Fruit fly (Drosophila melanogaster) whole organism, embryonic: ENCODE results near the gene CG6330.

Experiments
- B-H1 ChIP-seq: fragments of 200-800 bp; sonication (Bioruptor generic); IDR thresholded peaks from 3 replicates; pipeline ENCODE4 v1.3.6; 2022; ENCODE audit warnings: missing biosample characterization, missing genetic modification characterization
- CG10543 ChIP-seq: fragments of 200-800 bp; sonication (Bioruptor generic); optimal IDR thresholded peaks from 3 replicates; lab custom pipeline; 2017; ENCODE audit warnings: missing biosample characterization, mild to moderate bottlenecking, missing genetic modification characterization, moderate library complexity
- CG10979 ChIP-seq: fragments of 200-800 bp; sonication (Bioruptor generic); optimal IDR thresholded peaks from 2 replicates; lab custom pipeline; 2018; ENCODE audit warnings: missing biosample characterization, mild to moderate bottlenecking, missing genetic modification characterization, moderate library complexity
- CG11504 ChIP-seq: fragments of 200-800 bp; sonication (Bioruptor generic); optimal IDR thresholded peaks from 3 replicates; lab custom pipeline; 2019; ENCODE audit warnings: missing biosample characterization, mild to moderate bottlenecking, missing genetic modification characterization, moderate library complexity
- CG12769 ChIP-seq: fragments of 200-800 bp; sonication (Bioruptor generic); optimal IDR thresholded peaks from 2 replicates; lab custom pipeline; 2019; ENCODE audit warnings: missing biosample characterization, mild to moderate bottlenecking, missing genetic modification characterization, moderate library complexity
- CG13424 ChIP-seq: fragments of 200-800 bp; sonication (Bioruptor generic); optimal IDR thresholded peaks from 2 replicates; lab custom pipeline; 2019; ENCODE audit warnings: missing biosample characterization, mild to moderate bottlenecking, missing genetic modification characterization, moderate library complexity
- CG15269 ChIP-seq: fragments of 200-800 bp; sonication (Bioruptor generic); optimal IDR thresholded peaks from 2 replicates; lab custom pipeline; 2018; ENCODE audit warnings: missing biosample characterization, mild to moderate bottlenecking, missing genetic modification characterization, moderate library complexity
- CG15514 ChIP-seq: fragments of 200-800 bp; sonication (Bioruptor generic); optimal IDR thresholded peaks from 3 replicates; lab custom pipeline; 2017; ENCODE audit warnings: missing biosample characterization, missing genetic modification characterization, mild to moderate bottlenecking, moderate library complexity, missing genetic modification reagents
- CG17385 ChIP-seq: fragments of 200-800 bp; sonication (Bioruptor generic); optimal IDR thresholded peaks from 3 replicates; lab custom pipeline; 2018; ENCODE audit warnings: missing biosample characterization, mild to moderate bottlenecking, missing genetic modification characterization
- CG18599 ChIP-seq: fragments of 200-800 bp; sonication (Bioruptor generic); optimal IDR thresholded peaks from 3 replicates; lab custom pipeline; 2017; ENCODE audit warnings: missing biosample characterization, missing genetic modification characterization, mild to moderate bottlenecking, moderate library complexity, missing genetic modification reagents
- CG30403 ChIP-seq: fragments of 200-800 bp; sonication (Bioruptor generic); optimal IDR thresholded peaks from 3 replicates; lab custom pipeline; 2016; ENCODE audit warnings: missing biosample characterization, missing genetic modification characterization
- CG3281 ChIP-seq: fragments of 200-800 bp; sonication (Bioruptor generic); optimal IDR thresholded peaks from 3 replicates; lab custom pipeline; 2017; ENCODE audit warnings: missing biosample characterization, mild to moderate bottlenecking, missing genetic modification characterization
- CG34376 ChIP-seq: fragments of 200-800 bp; sonication (Bioruptor generic); optimal IDR thresholded peaks from 2 replicates; lab custom pipeline; 2018; ENCODE audit warnings: missing biosample characterization, mild to moderate bottlenecking, missing genetic modification characterization
- CG5180 ChIP-seq: fragments of 200-800 bp; sonication (Bioruptor generic); optimal IDR thresholded peaks from 3 replicates; lab custom pipeline; 2017; ENCODE audit warnings: missing biosample characterization, missing genetic modification characterization, mild to moderate bottlenecking, moderate library complexity, missing genetic modification reagents
- CG6272 ChIP-seq: fragments of 200-800 bp; sonication (Bioruptor generic); IDR thresholded peaks from 2 replicates; pipeline ENCODE4 v1.3.6; 2022; ENCODE audit warnings: missing biosample characterization, missing genetic modification characterization
- CG6689 ChIP-seq: fragments of 200-800 bp; sonication (Bioruptor generic); IDR thresholded peaks from 2 replicates; pipeline ENCODE4 v1.3.6; 2022; ENCODE audit warnings: missing biosample characterization, missing genetic modification characterization
- CG7271 ChIP-seq: fragments of 200-800 bp; sonication (Bioruptor generic); optimal IDR thresholded peaks from 2 replicates; lab custom pipeline; 2018; ENCODE audit warnings: missing biosample characterization, mild to moderate bottlenecking, missing genetic modification characterization, moderate library complexity
- CTCF ChIP-seq: fragments of 200-800 bp; sonication (Bioruptor generic); optimal IDR thresholded peaks from 2 replicates; lab custom pipeline; 2017; ENCODE audit warnings: missing biosample characterization, mild to moderate bottlenecking, missing genetic modification characterization, moderate library complexity
- Camta ChIP-seq: fragments of 200-800 bp; sonication (Bioruptor generic); optimal IDR thresholded peaks from 2 replicates; lab custom pipeline; 2016; ENCODE audit warnings: missing biosample characterization, missing genetic modification characterization
- CoRest ChIP-seq: fragments of 200-800 bp; sonication (Bioruptor generic); optimal IDR thresholded peaks from 3 replicates; lab custom pipeline; 2018; ENCODE audit warnings: missing biosample characterization, mild to moderate bottlenecking, missing genetic modification characterization, moderate library complexity
- D19A ChIP-seq: fragments of 200-800 bp; optimal IDR thresholded peaks from 3 replicates; lab custom pipeline; 2019; ENCODE audit warnings: missing biosample characterization, mild to moderate bottlenecking, missing genetic modification characterization, moderate library complexity
- Deaf1 ChIP-seq: fragments of 200-800 bp; optimal IDR thresholded peaks from 3 replicates; lab custom pipeline; 2019; ENCODE audit warnings: missing biosample characterization, mild to moderate bottlenecking, missing genetic modification characterization, moderate library complexity
- Dek ChIP-seq: fragments of 200-800 bp; sonication (Bioruptor generic); optimal IDR thresholded peaks from 3 replicates; lab custom pipeline; 2019; ENCODE audit warnings: missing biosample characterization, mild to moderate bottlenecking, missing genetic modification characterization, moderate library complexity
- Dfd ChIP-seq, 2 experiments: fragments of >200 bp; optimal IDR thresholded peaks; 2 replicates each; lab custom pipeline; 2017; ENCODE audit warnings: missing biosample characterization in 2 of 2, missing genetic modification characterization in 2 of 2
- Drgx ChIP-seq: fragments of 200-800 bp; sonication (Bioruptor generic); IDR thresholded peaks from 2 replicates; pipeline ENCODE4 v1.3.6; 2022; ENCODE audit warnings: missing biosample characterization, missing genetic modification characterization
- Ets65A ChIP-seq: fragments of 200-800 bp; sonication (Bioruptor generic); peaks from one replicate; lab custom pipeline; 2016; ENCODE audit warnings: missing biosample characterization, missing genetic modification characterization
- GATAe ChIP-seq: fragments of 200-800 bp; sonication (Bioruptor generic); conservative IDR thresholded peaks from 2 replicates; pipeline ENCODE4 v1.3.6; 2022; ENCODE audit warnings: missing biosample characterization, missing genetic modification characterization
- HmgZ ChIP-seq: fragments of 200-800 bp; sonication (Bioruptor generic); optimal IDR thresholded peaks from 2 replicates; lab custom pipeline; 2018; ENCODE audit warnings: missing biosample characterization, mild to moderate bottlenecking, missing genetic modification characterization
- Oli ChIP-seq: fragments of 200-800 bp; sonication (Bioruptor generic); optimal IDR thresholded peaks from 2 replicates; lab custom pipeline; 2018; ENCODE audit warnings: missing biosample characterization, mild to moderate bottlenecking, missing genetic modification characterization, moderate library complexity
- Pdp1 ChIP-seq, 2 experiments: fragments of 200-800 bp; sonication (Bioruptor generic); optimal IDR thresholded peaks; 3 replicates each; lab custom pipeline; 2016; ENCODE audit warnings: missing biosample characterization in 2 of 2, missing genetic modification characterization in 2 of 2, mild to moderate bottlenecking in 1 of 2, moderate library complexity in 1 of 2
- Sox102F ChIP-seq: fragments of 200-800 bp; sonication (Bioruptor generic); optimal IDR thresholded peaks from 2 replicates; lab custom pipeline; 2018; ENCODE audit warnings: missing biosample characterization, mild to moderate bottlenecking, missing genetic modification characterization, moderate library complexity
- az2 ChIP-seq: fragments of 200-800 bp; sonication (Bioruptor generic); optimal IDR thresholded peaks from 3 replicates; lab custom pipeline; 2016; ENCODE audit warnings: missing biosample characterization, missing genetic modification characterization
- bcd ChIP-seq: fragments of 200-800 bp; sonication (Bioruptor generic); optimal IDR thresholded peaks from 2 replicates; lab custom pipeline; 2017; ENCODE audit warnings: missing biosample characterization, mild to moderate bottlenecking, missing genetic modification characterization
- chinmo ChIP-seq: fragments of 200-800 bp; sonication (Bioruptor generic); IDR thresholded peaks from 4 replicates; pipeline ENCODE4 v1.3.6; 2022; ENCODE audit warnings: missing biosample characterization, missing genetic modification characterization; ENCODE audit not compliant: partially characterized antibody
- dimm ChIP-seq: fragments of 200-800 bp; sonication (Bioruptor generic); IDR thresholded peaks from 2 replicates; pipeline ENCODE4 v1.3.6; 2022; ENCODE audit warnings: missing biosample characterization, missing genetic modification characterization
- dmrt99B ChIP-seq: fragments of 200-800 bp; sonication (Bioruptor generic); optimal IDR thresholded peaks from 2 replicates; lab custom pipeline; 2018; ENCODE audit warnings: missing biosample characterization, mild to moderate bottlenecking, missing genetic modification characterization, moderate library complexity
- exex ChIP-seq: fragments of 200-800 bp; sonication (Bioruptor generic); optimal IDR thresholded peaks from 4 replicates; lab custom pipeline; 2018; ENCODE audit warnings: missing biosample characterization, mild to moderate bottlenecking, missing genetic modification characterization, moderate library complexity
- gem ChIP-seq: fragments of 200-800 bp; sonication (Bioruptor generic); optimal IDR thresholded peaks from 2 replicates; lab custom pipeline; 2019; ENCODE audit warnings: missing biosample characterization, mild to moderate bottlenecking, missing genetic modification characterization, moderate library complexity
- gfzf ChIP-seq: fragments of 200-800 bp; sonication (Bioruptor generic); optimal IDR thresholded peaks from 2 replicates; lab custom pipeline; 2016; ENCODE audit warnings: missing biosample characterization, mild to moderate bottlenecking, missing genetic modification characterization, moderate library complexity
- gro ChIP-seq: fragments of 200-800 bp; sonication (Bioruptor generic); optimal IDR thresholded peaks from 2 replicates; lab custom pipeline; 2016; ENCODE audit warnings: missing biosample characterization, missing genetic modification characterization
- lbe ChIP-seq: fragments of 200-800 bp; sonication (Bioruptor generic); optimal IDR thresholded peaks from 2 replicates; lab custom pipeline; 2016; ENCODE audit warnings: missing biosample characterization, mild to moderate bottlenecking, missing genetic modification characterization
- nmo ChIP-seq: fragments of 200-800 bp; sonication (Bioruptor generic); optimal IDR thresholded peaks from 2 replicates; lab custom pipeline; 2018; ENCODE audit warnings: missing biosample characterization, mild to moderate bottlenecking, missing genetic modification characterization, moderate library complexity
- otp ChIP-seq: fragments of 200-800 bp; sonication (Bioruptor generic); IDR thresholded peaks from 3 replicates; pipeline ENCODE4, ENCODE4 v1.3.6; 2022; ENCODE audit warnings: missing biosample characterization, missing genetic modification characterization
- prd ChIP-seq, 3 experiments: fragments of >200 bp in 2 of 3; fragments of 200-800 bp in 1 of 3; sonication (Bioruptor generic) in 1 of 3; optimal IDR thresholded peaks in 2 of 3; IDR thresholded peaks in 1 of 3; 2 replicates in 2 of 3; 3 replicates in 1 of 3; pipeline versions ENCODE4 v1.3.6 to Lab custom; 2017 to 2022; ENCODE audit warnings: missing biosample characterization in 1 of 3, missing genetic modification characterization in 1 of 3
- run ChIP-seq: fragments of 200-800 bp; sonication (Bioruptor generic); optimal IDR thresholded peaks from 3 replicates; lab custom pipeline; 2018; ENCODE audit warnings: missing biosample characterization, mild to moderate bottlenecking, missing genetic modification characterization
- sd ChIP-seq: fragments of 200-800 bp; sonication (Bioruptor generic); optimal IDR thresholded peaks from 3 replicates; lab custom pipeline; 2018; ENCODE audit warnings: missing biosample characterization, mild to moderate bottlenecking, missing genetic modification characterization, moderate library complexity
- sisA ChIP-seq: fragments of 200-800 bp; sonication (Bioruptor generic); IDR thresholded peaks from 2 replicates; pipeline ENCODE4 v1.3.6; 2022; ENCODE audit warnings: missing biosample characterization, missing genetic modification characterization
- zf30C ChIP-seq: fragments of 200-800 bp; sonication (Bioruptor generic); optimal IDR thresholded peaks from 3 replicates; lab custom pipeline; 2018; ENCODE audit warnings: missing biosample characterization, mild to moderate bottlenecking, missing genetic modification characterization

The CG6330 gene

dm6 chr3R:26989802-26990509 is 31.7 kb upstream of the CG6330 start, which contains the start of gene CG31076 (continued):
- TF ChIP-seq Sox102F (GFP tag; lab: Kevin White, UChicago) (peak; percentile 53), CG34376 (peak; percentile 9), sisA (peak; percentile 26; the same call in 1 of the 2 replicates), bcd (GFP tag; lab: Kevin White, UChicago) (peak; percentile 18), CTCF (GFP tag; lab: Kevin White, UChicago) (peak; percentile 92), CG10543 (GFP tag; lab: Kevin White, UChicago) (peak; percentile 47), prd (optimal IDR thresholded peaks at IDR 0.05; lab: Kevin White, UChicago) (no peak), prd (GFP tag; IDR thresholded peaks at IDR 0.05; lab: Robert Waterston, UW) (peak; percentile 37; the same call in 1 of the 3 replicates), Drgx (GFP tag; lab: Robert Waterston, UW) (peak; percentile 53; the same call in 1 of the 2 replicates), CG13424 (tag; lab: Kevin White, UChicago) (peak; percentile 49), zf30C (no peak), run (tag; lab: Kevin White, UChicago) (peak; percentile 30), Deaf1 (tag; lab: Kevin White, UChicago) (peak; percentile 34), Dfd (GFP tag; optimal IDR thresholded peaks at IDR 0.05; lab: Kevin White, UChicago) (no peak), dimm (GFP tag; lab: Robert Waterston, UW) (no peak), nmo (peak; percentile 28), CG10979 (tag; lab: Kevin White, UChicago) (peak; percentile 91), CG6272 (no peak), CG3281 (GFP tag; lab: Kevin White, UChicago) (peak; percentile 14), CG12769 (tag; lab: Kevin White, UChicago) (peak; percentile 15), dmrt99B (tag; lab: Kevin White, UChicago) (peak; percentile 66), Camta (GFP tag; lab: Kevin White, UChicago) (peak; percentile 14), Oli (tag; lab: Kevin White, UChicago) (peak; percentile 34), exex (peak; percentile 65), chinmo (GFP tag; lab: Robert Waterston, UW) (0 out of 4 replicates have a peak, but pooled peaks have one; percentile 57), gem (tag; lab: Kevin White, UChicago) (peak; percentile 55), D19A (tag; lab: Kevin White, UChicago) (peak; percentile 86), GATAe (GFP tag; lab: Robert Waterston, UW) (peak; percentile 71), Pdp1 (GFP tag; optimal IDR thresholded peaks at IDR 0.05; lab: Kevin White, UChicago) (no peak), CG30403 (peak; percentile 35), Dek (peak; percentile 7), lbe (peak; percentile 78), CG11504 (tag; lab: Kevin White, UChicago) (peak; percentile 64), CoRest (tag; lab: Kevin White, UChicago) (peak; percentile 35), CG5180 (GFP tag; lab: Kevin White, UChicago) (peak; percentile 28), CG7271 (no peak), az2 (GFP tag; lab: Kevin White, UChicago) (peak; percentile 6), Ets65A (GFP tag; lab: Kevin White, UChicago) (peak; percentile 55), HmgZ (tag; lab: Kevin White, UChicago) (peak; percentile 6), CG6689 (peak; percentile 31; the same call in 1 of the 2 replicates), gfzf (GFP tag; lab: Kevin White, UChicago) (no peak), CG18599 (peak; percentile 41), sd (tag; lab: Kevin White, UChicago) (peak; percentile 77), CG17385 (GFP tag; lab: Kevin White, UChicago) (peak; percentile 6), gro (GFP tag; lab: Kevin White, UChicago) (no peak), CG15269 (tag; lab: Kevin White, UChicago) (peak; percentile 47), CG15514 (peak; percentile 30), otp (GFP tag; lab: Robert Waterston, UW) (no peak), B-H1 (GFP tag; lab: Robert Waterston, UW) (no peak)
